Worm (Caenorhabditis elegans): ENCODE measurements around the gene lido-9.

lido-9 gene

ce11 chrII:2962531-2963164 lies 37.9 kb upstream of the lido-9 start (continued):
- TF ChIP-seq unc-86 (tag; optimal IDR thresholded peaks at IDR 0.05) (peak; percentile 69), ceh-88 (GFP tag; IDR thresholded peaks at IDR 0.05) (no peak), alr-1 (tag; optimal IDR thresholded peaks at IDR 0.05; ENCODE audit: borderline replicate concordance) (no peak), ceh-82 (tag; optimal IDR thresholded peaks at IDR 0.05) (peak; percentile 3 to 66 (median 16)), ceh-8 (GFP tag; optimal IDR thresholded peaks at IDR 0.05) (peak; percentile 36), efl-1 (optimal IDR thresholded peaks at IDR 0.05) (peak; percentile 32 to 38), efl-1 (GFP tag; optimal IDR thresholded peaks at IDR 0.05 in 1 of 2) (no peak), nhr-77 (tag; optimal IDR thresholded peaks at IDR 0.05) (no peak), nhr-20 (tag; optimal IDR thresholded peaks at IDR 0.05) (peak; percentile 71), lin-14 (GFP tag; optimal IDR thresholded peaks at IDR 0.05) (peak; percentile 93), fkh-10 (GFP tag; optimal IDR thresholded peaks at IDR 0.05) (peak; percentile 85), ceh-63 (GFP tag; optimal IDR thresholded peaks at IDR 0.05) (no peak), fkh-8 (tag; optimal IDR thresholded peaks at IDR 0.05) (peak; percentile 29), isw-1 (GFP tag; IDR thresholded peaks at IDR 0.05) (peak; percentile 40; the same call in 1 of the 2 replicates), sox-4 (tag; optimal IDR thresholded peaks at IDR 0.05) (no peak)

DNA sequence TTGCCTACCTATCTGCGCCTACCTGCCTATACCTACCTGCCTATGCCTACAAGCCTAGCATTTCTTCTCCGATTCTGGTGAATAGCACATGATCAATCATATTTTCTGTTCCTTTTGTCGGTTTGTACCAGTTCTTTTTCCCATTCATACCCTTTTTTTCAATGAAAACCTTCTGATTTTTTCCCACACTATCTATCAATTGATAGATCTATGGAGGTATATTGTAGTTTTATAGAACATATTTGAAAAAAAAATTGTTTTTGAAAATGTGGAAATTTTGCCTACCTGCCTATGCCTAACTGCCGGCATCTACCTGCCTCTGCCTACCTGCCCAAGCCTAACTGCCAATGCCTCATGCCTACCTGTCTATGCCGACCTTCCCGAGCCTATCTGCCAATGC lies 36.9 kb upstream of the lido-9 start:
- no peak for TF ChIP-seq sox-4 (tag; optimal IDR thresholded peaks at IDR 0.05)
- no peak for TF ChIP-seq unc-62 (GFP tag; optimal IDR thresholded peaks at IDR 0.05)
- TF ChIP-seq efl-3 (GFP tag; optimal IDR thresholded peaks at IDR 0.05), result no peak
- no peak for TF ChIP-seq lin-13 (GFP tag; optimal IDR thresholded peaks at IDR 0.05)

ce11 chrII:2965215-2965998 lies 35.2 kb upstream of the lido-9 start:
- TF ChIP-seq dsc-1 (tag; optimal IDR thresholded peaks at IDR 0.05) (peak; percentile 95), nhr-47 (tag; optimal IDR thresholded peaks at IDR 0.05) (peak; percentile 23), aly-2 (tag; optimal IDR thresholded peaks at IDR 0.05) (no peak), pax-3 (tag; optimal IDR thresholded peaks at IDR 0.05) (no peak), fkh-8 (tag; optimal IDR thresholded peaks at IDR 0.05) (peak; percentile 22), ceh-82 (tag; optimal IDR thresholded peaks at IDR 0.05) (no peak), F16B12.6 (tag; optimal IDR thresholded peaks at IDR 0.05) (no peak), efl-1 (optimal IDR thresholded peaks at IDR 0.05) (no peak), efl-1 (GFP tag; optimal IDR thresholded peaks at IDR 0.05 in 1 of 2) (no peak)

- TF ChIP-seq xbp-1 (tag; optimal IDR thresholded peaks at IDR 0.05) (no peak), ceh-88 (GFP tag; IDR thresholded peaks at IDR 0.05) (no peak), fos-1 (tag; optimal IDR thresholded peaks at IDR 0.05) (no peak), nhr-76 (tag; optimal IDR thresholded peaks at IDR 0.05) (no peak), ceh-63 (GFP tag; optimal IDR thresholded peaks at IDR 0.05) (no peak), lin-13 (GFP tag; optimal IDR thresholded peaks at IDR 0.05) (no peak), lin-39 (tag; optimal IDR thresholded peaks at IDR 0.05) (no peak), lsy-2 (tag; optimal IDR thresholded peaks at IDR 0.05) (no peak)
Measured at ce11 chrII:2966350-2966749, 34.2 kb upstream of the lido-9 start.

DNA sequence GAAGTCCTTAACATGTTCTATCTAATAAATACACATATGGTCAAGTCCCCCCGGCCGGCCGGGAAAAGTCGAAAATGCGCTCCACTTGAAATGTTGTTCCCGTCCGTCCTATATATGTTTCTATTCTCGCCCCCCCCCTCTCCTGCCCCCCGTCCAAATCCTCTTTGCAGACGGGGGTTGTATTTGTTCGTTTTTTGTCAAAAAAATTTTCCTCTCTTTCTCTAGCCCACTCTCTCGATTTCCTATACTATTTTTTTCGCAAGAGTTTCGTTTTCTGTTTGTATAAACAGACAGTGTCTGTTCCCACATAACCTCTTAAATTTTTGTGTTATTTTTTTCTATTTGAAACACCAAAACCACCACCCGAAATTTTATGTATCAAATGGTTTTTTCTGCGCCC lies 33.5 kb upstream of the lido-9 start:
- TF ChIP-seq C34B4.2 (tag; optimal IDR thresholded peaks at IDR 0.05) (no peak), lin-39 (tag; optimal IDR thresholded peaks at IDR 0.05) (no peak), elt-3 (tag; optimal IDR thresholded peaks at IDR 0.05) (no peak), nhr-20 (tag; optimal IDR thresholded peaks at IDR 0.05) (peak; percentile 37), nhr-19 (GFP tag; conservative IDR thresholded peaks at IDR 0.05) (peak; percentile 31), nhr-28 (tag; optimal IDR thresholded peaks at IDR 0.05) (no peak), ama-1 (optimal IDR thresholded peaks at IDR 0.05) (no peak), ces-1 (GFP tag; optimal IDR thresholded peaks at IDR 0.05) (no peak), nhr-77 (tag; optimal IDR thresholded peaks at IDR 0.05) (peak; percentile 31), nhr-90 (tag; optimal IDR thresholded peaks at IDR 0.05; ENCODE audit: poor library complexity) (no peak), dpl-1 (GFP tag; optimal IDR thresholded peaks at IDR 0.05) (no peak), mdl-1 (tag; optimal IDR thresholded peaks at IDR 0.05) (no peak), xbp-1 (tag; optimal IDR thresholded peaks at IDR 0.05) (no peak), ets-5 (GFP tag; IDR thresholded peaks at IDR 0.05) (no peak), lin-13 (GFP tag; optimal IDR thresholded peaks at IDR 0.05) (no peak), pag-3 (tag; optimal IDR thresholded peaks at IDR 0.05; ENCODE audit: borderline replicate concordance, insufficient read depth) (no peak), pqm-1 (tag; optimal IDR thresholded peaks at IDR 0.05) (no peak), grh-1 (GFP tag; IDR thresholded peaks at IDR 0.05) (0 out of 2 replicates have a peak, but pooled peaks have one; percentile 24), fos-1 (tag; optimal IDR thresholded peaks at IDR 0.05) (no peak), jun-1 (tag; optimal IDR thresholded peaks at IDR 0.05) (no peak), lin-14 (GFP tag; optimal IDR thresholded peaks at IDR 0.05) (peak; percentile 67)
